Fruit fly (Drosophila melanogaster) whole organism, embryonic: ENCODE data around the gene Acyp.

Experiments
- Adf1 ChIP-seq: fragments of 200-800 bp; sonication (Bioruptor generic); IDR thresholded peaks from 2 replicates; pipeline ENCODE4 v1.3.6; 2022; ENCODE audit warnings: missing biosample characterization, missing genetic modification characterization
- CG13775 ChIP-seq: fragments of 200-800 bp; sonication (Bioruptor generic); optimal IDR thresholded peaks from 3 replicates; lab custom pipeline; 2017; ENCODE audit warnings: missing biosample characterization, mild to moderate bottlenecking, missing genetic modification characterization
- CG17912 ChIP-seq: fragments of 200-800 bp; sonication (Bioruptor generic); optimal IDR thresholded peaks from 2 replicates; lab custom pipeline; 2018; ENCODE audit warnings: missing biosample characterization, mild to moderate bottlenecking, missing genetic modification characterization
- CG7372 ChIP-seq: fragments of 200-800 bp; sonication (Bioruptor generic); IDR thresholded peaks from 2 replicates; pipeline ENCODE4 v1.3.6; 2022; ENCODE audit warnings: missing biosample characterization, missing genetic modification characterization
- CG9797 ChIP-seq: fragments of 200-800 bp; sonication (Bioruptor generic); optimal IDR thresholded peaks from 3 replicates; lab custom pipeline; 2018; ENCODE audit warnings: missing biosample characterization, mild to moderate bottlenecking, missing genetic modification characterization
- Lpt ChIP-seq: fragments of >200 bp; optimal IDR thresholded peaks from 2 replicates; lab custom pipeline; 2018; ENCODE audit warnings: missing biosample characterization, missing genetic modification characterization
- NfI ChIP-seq: fragments of 200-800 bp; sonication (Bioruptor generic); optimal IDR thresholded peaks from 3 replicates; lab custom pipeline; 2018; ENCODE audit warnings: missing biosample characterization, mild to moderate bottlenecking, missing genetic modification characterization, moderate library complexity
- Oli ChIP-seq: fragments of 200-800 bp; sonication (Bioruptor generic); optimal IDR thresholded peaks from 2 replicates; lab custom pipeline; 2018; ENCODE audit warnings: missing biosample characterization, mild to moderate bottlenecking, missing genetic modification characterization, moderate library complexity
- bab2 ChIP-seq: fragments of 200-800 bp; sonication (Bioruptor generic); optimal IDR thresholded peaks from 2 replicates; lab custom pipeline; 2016; ENCODE audit warnings: missing biosample characterization, missing genetic modification characterization
- ham ChIP-seq: fragments of 200-800 bp; sonication (Bioruptor generic); IDR thresholded peaks from 2 replicates; pipeline ENCODE4 v1.3.6; 2022; ENCODE audit warnings: missing biosample characterization, missing genetic modification characterization
- tap ChIP-seq: fragments of 200-800 bp; optimal IDR thresholded peaks from 3 replicates; lab custom pipeline; 2019; ENCODE audit warnings: missing biosample characterization, mild to moderate bottlenecking, missing genetic modification characterization, moderate library complexity
- twi ChIP-seq: fragments of 200-800 bp; optimal IDR thresholded peaks from 2 replicates; lab custom pipeline; 2019; ENCODE audit warnings: missing biosample characterization, mild to moderate bottlenecking, missing genetic modification characterization, moderate library complexity

DNA sequence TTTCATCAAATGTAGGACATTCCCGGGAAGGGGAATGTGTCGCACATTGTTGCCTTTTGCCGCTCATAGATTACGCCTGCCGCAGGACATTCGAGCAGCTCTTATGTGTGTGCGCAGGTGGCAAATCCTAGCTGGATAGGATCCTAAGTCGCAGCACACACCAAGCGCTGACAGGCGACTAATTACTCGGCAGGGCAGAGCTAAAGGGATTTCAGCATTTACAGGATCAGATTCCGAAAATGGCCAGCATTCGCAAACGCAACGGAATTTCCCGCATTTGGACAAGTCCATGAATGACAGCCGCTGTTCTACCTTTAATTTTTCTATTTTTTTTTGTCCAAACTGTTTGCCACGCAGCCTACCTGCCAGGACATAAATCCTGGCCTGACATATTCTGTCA lies 44.2 kb upstream of the Acyp start:
- TF ChIP-seq ham (no peak), CG7372 (GFP tag; lab: Robert Waterston, UW) (no peak), NfI (GFP tag; lab: Kevin White, UChicago) (no peak), Adf1 (GFP tag; lab: Robert Waterston, UW) (no peak), CG17912 (GFP tag; lab: Kevin White, UChicago) (no peak), tap (no peak), CG9797 (GFP tag; lab: Kevin White, UChicago) (no peak), Lpt (GFP tag; lab: Kevin White, UChicago) (no peak), CG13775 (no peak), Oli (tag; lab: Kevin White, UChicago) (no peak), twi (tag; lab: Kevin White, UChicago) (no peak), bab2 (GFP tag; lab: Kevin White, UChicago) (no peak)
